Worm (Caenorhabditis elegans): Measurements from ENCODE around the gene cutl-18.
A peak's percentile ranks its signal among the peaks of the same experiment; 100 is the strongest.

ce11 chrV:11351263-11351662 lies 34.6 kb upstream of the cutl-18 start:
- TF ChIP-seq daf-19 (GFP tag; conservative IDR thresholded peaks at IDR 0.05), result no peak
- no peak for TF ChIP-seq skn-1 (tag; optimal IDR thresholded peaks at IDR 0.05)
- no peak for TF ChIP-seq ama-1 (optimal IDR thresholded peaks at IDR 0.05)
- no peak for TF ChIP-seq F26F4.8 (GFP tag; conservative IDR thresholded peaks at IDR 0.05)
- TF ChIP-seq dpl-1 (GFP tag; optimal IDR thresholded peaks at IDR 0.05), result no peak
- TF ChIP-seq unc-62 (GFP tag; optimal IDR thresholded peaks at IDR 0.05 in 1 of 2), result no peak
- no peak for TF ChIP-seq unc-62 (tag; optimal IDR thresholded peaks at IDR 0.05)
- no peak for TF ChIP-seq Y105C5A.15 (GFP tag; IDR thresholded peaks at IDR 0.05)
- TF ChIP-seq tag-97 (GFP tag; IDR thresholded peaks at IDR 0.05), result no peak
- TF ChIP-seq fkh-10 (GFP tag; optimal IDR thresholded peaks at IDR 0.05), result peak; percentile 65
- TF ChIP-seq T26A8.4 (GFP tag; IDR thresholded peaks at IDR 0.05), result no peak

All from whole organism, L4 larva.